Worm (Caenorhabditis elegans) whole organism, young adult: ENCODE results near the gene cdc-37.

ENCODE experiments used
- B0035.1 ChIP-seq: sonication (generic microtip); optimal IDR thresholded peaks from 2 replicates; lab custom pipeline; 2016; ENCODE audit warnings: missing genetic modification characterization, mild to moderate bottlenecking, missing compliant biosample characterization, missing genotype, missing genetic modification reagents
- B0261.1 ChIP-seq: sonication (generic microtip); optimal IDR thresholded peaks from 2 replicates; lab custom pipeline; 2016; ENCODE audit warnings: mild to moderate bottlenecking, missing genetic modification characterization, moderate library complexity, missing compliant biosample characterization
- B0336.3 ChIP-seq: fragments of 200-800 bp; sonication (Bioruptor generic); IDR thresholded peaks from 2 replicates; pipeline ENCODE4 v1.3.6; 2022; ENCODE audit warnings: missing genetic modification characterization, missing compliant biosample characterization
- F10E7.11 ChIP-seq: sonication (generic microtip); optimal IDR thresholded peaks from 2 replicates; lab custom pipeline; 2017; ENCODE audit warnings: mild to moderate bottlenecking, missing genetic modification characterization, moderate library complexity, missing compliant biosample characterization
- F39B2.1 ChIP-seq: fragments of 200-800 bp; sonication (Bioruptor generic); IDR thresholded peaks from 2 replicates; pipeline ENCODE4 v1.3.6; 2022; ENCODE audit warnings: missing genetic modification reagents, missing genetic modification characterization, missing compliant biosample characterization
- K12H6.12 ChIP-seq: fragments of 200-800 bp; sonication (Bioruptor generic); optimal IDR thresholded peaks from 2 replicates; lab custom pipeline; 2018; ENCODE audit warnings: mild to moderate bottlenecking, missing genetic modification characterization, missing compliant biosample characterization
- Y53G8AR.9 ChIP-seq: fragments of 200-800 bp; sonication (Bioruptor generic); conservative IDR thresholded peaks from 2 replicates; pipeline ENCODE4 v1.3.6; 2022; ENCODE audit warnings: missing genetic modification reagents, missing genetic modification characterization, missing compliant biosample characterization
- ama-1 ChIP-seq, 3 experiments: fragments of 150-350 bp in 1 of 3; sonication (generic microtip) in 2 of 3; optimal IDR thresholded peaks; 2 replicates each; lab custom pipeline; 2014 to 2018; ENCODE audit warnings: missing biosample characterization in 2 of 3, missing genetic modification characterization in 2 of 3, missing genetic modification reagents in 2 of 3
- attf-3 ChIP-seq: fragments of 200-800 bp; sonication (Bioruptor generic); conservative IDR thresholded peaks from 2 replicates; pipeline ENCODE4 v1.3.6; 2022; ENCODE audit warnings: missing genetic modification reagents, missing genetic modification characterization, missing compliant biosample characterization
- ceh-91 ChIP-seq: fragments of 200-800 bp; sonication (Bioruptor generic); IDR thresholded peaks from 2 replicates; pipeline ENCODE4 v1.3.6; 2022; ENCODE audit warnings: missing genetic modification reagents, missing genetic modification characterization, missing compliant biosample characterization
- chd-7 ChIP-seq: sonication (generic microtip); optimal IDR thresholded peaks from 2 replicates; lab custom pipeline; 2016; ENCODE audit warnings: mild to moderate bottlenecking, missing genetic modification characterization, moderate library complexity, missing compliant biosample characterization
- egl-18 ChIP-seq: fragments of 200-800 bp; sonication (Bioruptor generic); IDR thresholded peaks from 2 replicates; pipeline ENCODE4 v1.3.6; 2022; ENCODE audit warnings: missing genetic modification reagents, missing genetic modification characterization, missing compliant biosample characterization
- egrh-3 ChIP-seq: fragments of 200-800 bp; sonication (Bioruptor generic); IDR thresholded peaks from 2 replicates; pipeline ENCODE4 v1.3.6; 2022; ENCODE audit warnings: missing genetic modification reagents, missing genetic modification characterization, missing compliant biosample characterization
- ekl-4 ChIP-seq: fragments of 200-800 bp; sonication (Bioruptor generic); IDR thresholded peaks from 2 replicates; pipeline ENCODE4 v1.3.6; 2022; ENCODE audit warnings: missing genetic modification reagents, missing genetic modification characterization, missing compliant biosample characterization
- fkh-3 ChIP-seq: sonication (generic microtip); optimal IDR thresholded peaks from 2 replicates; lab custom pipeline; 2016; ENCODE audit warnings: mild to moderate bottlenecking, missing genetic modification characterization, missing compliant biosample characterization
- hmg-1.2 ChIP-seq: fragments of 200-800 bp; sonication (Bioruptor generic); IDR thresholded peaks from 2 replicates; pipeline ENCODE4 v1.3.6; 2022; ENCODE audit warnings: missing genetic modification reagents, missing genetic modification characterization, missing compliant biosample characterization
- hrde-1 ChIP-seq: sonication (generic microtip); optimal IDR thresholded peaks from 2 replicates; lab custom pipeline; 2016; ENCODE audit warnings: missing genetic modification characterization, mild to moderate bottlenecking, missing compliant biosample characterization, moderate library complexity, missing genotype, missing genetic modification reagents, borderline replicate concordance
- lin-26 ChIP-seq: fragments of 200-800 bp; sonication (Bioruptor generic); IDR thresholded peaks from 2 replicates; pipeline ENCODE4 v1.3.6; 2022; ENCODE audit warnings: missing genetic modification reagents, missing genetic modification characterization, missing compliant biosample characterization
- lsl-1 ChIP-seq: fragments of 200-800 bp; sonication (Bioruptor generic); optimal IDR thresholded peaks from 2 replicates; lab custom pipeline; 2018; ENCODE audit warnings: mild to moderate bottlenecking, missing genetic modification characterization, moderate library complexity, missing compliant biosample characterization
- lsy-27 ChIP-seq: sonication (generic microtip); optimal IDR thresholded peaks from 2 replicates; lab custom pipeline; 2017; ENCODE audit warnings: missing genetic modification characterization, mild to moderate bottlenecking, missing compliant biosample characterization, antibody characterized with exemption, missing genotype, borderline replicate concordance; ENCODE audit not compliant: insufficient read depth
- madf-6 ChIP-seq: fragments of 200-800 bp; sonication (Bioruptor generic); IDR thresholded peaks from 2 replicates; pipeline ENCODE4 v1.3.6; 2022; ENCODE audit warnings: missing genetic modification reagents, missing genetic modification characterization, missing compliant biosample characterization
- madf-8 ChIP-seq: fragments of 200-800 bp; sonication (Bioruptor generic); conservative IDR thresholded peaks from 2 replicates; pipeline ENCODE4 v1.3.6; 2022; ENCODE audit warnings: missing genetic modification reagents, missing genetic modification characterization, missing compliant biosample characterization
- mes-4 ChIP-seq: sonication (generic microtip); optimal IDR thresholded peaks from 2 replicates; lab custom pipeline; 2016; ENCODE audit warnings: missing genotype, missing genetic modification characterization, missing compliant biosample characterization
- nhr-120 ChIP-seq: fragments of 200-800 bp; sonication (Bioruptor generic); IDR thresholded peaks from 2 replicates; pipeline ENCODE4 v1.3.6; 2022; ENCODE audit warnings: missing genetic modification characterization, missing compliant biosample characterization
- nhr-90 ChIP-seq: sonication (generic microtip); optimal IDR thresholded peaks from 2 replicates; lab custom pipeline; 2016; ENCODE audit warnings: missing genotype, mild to moderate bottlenecking, missing genetic modification characterization, missing compliant biosample characterization
- rpc-1 ChIP-seq, 2 experiments: fragments of 150-350 bp in 1 of 2; sonication (generic microtip) in 1 of 2; optimal IDR thresholded peaks; 2 replicates each; lab custom pipeline; 2014 to 2018; ENCODE audit warnings: missing biosample characterization in 1 of 2, missing genetic modification characterization in 1 of 2, missing genetic modification reagents in 1 of 2, missing genotype in 1 of 2
- sea-2 ChIP-seq: fragments of 200-800 bp; sonication (Bioruptor generic); IDR thresholded peaks from 2 replicates; pipeline ENCODE4 v1.3.6; 2022; ENCODE audit warnings: missing genetic modification characterization, missing compliant biosample characterization
- snpc-1.1 ChIP-seq: sonication (generic microtip); optimal IDR thresholded peaks from 2 replicates; lab custom pipeline; 2017; ENCODE audit warnings: missing genetic modification characterization, mild to moderate bottlenecking, missing compliant biosample characterization, antibody characterized with exemption, moderate library complexity, missing genotype, missing genetic modification reagents; ENCODE audit not compliant: insufficient read depth
- snpc-1.3 ChIP-seq: sonication (generic microtip); optimal IDR thresholded peaks from 2 replicates; lab custom pipeline; 2017; ENCODE audit warnings: missing genetic modification characterization, mild to moderate bottlenecking, missing compliant biosample characterization, antibody characterized with exemption, moderate library complexity, missing genotype, missing genetic modification reagents; ENCODE audit not compliant: insufficient read depth
- snpc-3.4 ChIP-seq: sonication (generic microtip); optimal IDR thresholded peaks from 2 replicates; lab custom pipeline; 2017; ENCODE audit warnings: missing genetic modification characterization, mild to moderate bottlenecking, missing compliant biosample characterization, antibody characterized with exemption, moderate library complexity, missing genotype, missing genetic modification reagents
- somi-1 ChIP-seq: fragments of 200-800 bp; sonication (Bioruptor generic); optimal IDR thresholded peaks from 2 replicates; lab custom pipeline; 2018; ENCODE audit warnings: mild to moderate bottlenecking, missing genetic modification characterization, missing compliant biosample characterization
- unc-62 ChIP-seq: fragments of 150-350 bp; optimal IDR thresholded peaks from 2 replicates; lab custom pipeline; 2014; ENCODE audit warnings: missing biosample characterization, missing genetic modification reagents, missing genetic modification characterization
- zfh-2 ChIP-seq: fragments of 200-800 bp; sonication (Bioruptor generic); conservative IDR thresholded peaks from 2 replicates; pipeline ENCODE4 v1.3.6; 2022; ENCODE audit warnings: missing genetic modification reagents, missing genetic modification characterization, missing compliant biosample characterization
- ztf-28 ChIP-seq: fragments of 200-800 bp; sonication (Bioruptor generic); IDR thresholded peaks from 2 replicates; pipeline ENCODE4 v1.3.6; 2022; ENCODE audit warnings: missing genetic modification reagents, missing genetic modification characterization, missing compliant biosample characterization

The cdc-37 gene

DNA sequence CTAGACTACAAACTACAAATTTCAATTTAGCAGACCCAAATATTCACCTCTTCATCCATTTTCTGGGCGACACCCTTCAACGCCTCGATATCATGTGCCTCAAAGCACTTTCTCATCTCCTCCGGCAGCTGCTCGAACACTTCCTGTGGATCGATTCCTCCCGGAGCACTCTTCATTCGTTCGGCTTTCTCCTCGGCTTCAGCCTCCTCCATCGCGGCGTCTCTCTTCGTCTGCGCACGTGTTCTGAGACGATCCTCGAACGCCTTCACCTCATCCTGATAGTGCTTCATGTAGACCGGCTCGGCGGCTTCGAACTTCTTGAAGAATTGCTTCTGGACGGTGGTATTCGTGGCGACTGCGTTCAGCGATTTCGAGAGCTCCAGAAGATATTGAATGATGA is 1.6 kb downstream of the cdc-37 start:
- TF ChIP-seq Y53G8AR.9 (GFP tag; lab: Robert Waterston, UW) (no peak), lin-26 (GFP tag; lab: Robert Waterston, UW) (0 out of 2 replicates have a peak, but pooled peaks have one; percentile 3), egl-18 (GFP tag; lab: Robert Waterston, UW) (no peak), rpc-1 (optimal IDR thresholded peaks at IDR 0.05; lab: Kevin White, UChicago) (no peak), rpc-1 (tag; optimal IDR thresholded peaks at IDR 0.05; lab: Kevin White, UChicago) (no peak), madf-8 (GFP tag; lab: Robert Waterston, UW) (no peak), ceh-91 (no peak), B0035.1 (tag; lab: Kevin White, UChicago) (no peak), zfh-2 (peak; percentile 33; the same call in 1 of the 2 replicates), sea-2 (no peak), snpc-1.1 (tag; lab: Kevin White, UChicago) (no peak), B0336.3 (GFP tag; lab: Robert Waterston, UW) (no peak), chd-7 (tag; lab: Kevin White, UChicago) (no peak), unc-62 (GFP tag; lab: Kevin White, UChicago) (no peak), somi-1 (GFP tag; lab: Kevin White, UChicago) (no peak)

DNA sequence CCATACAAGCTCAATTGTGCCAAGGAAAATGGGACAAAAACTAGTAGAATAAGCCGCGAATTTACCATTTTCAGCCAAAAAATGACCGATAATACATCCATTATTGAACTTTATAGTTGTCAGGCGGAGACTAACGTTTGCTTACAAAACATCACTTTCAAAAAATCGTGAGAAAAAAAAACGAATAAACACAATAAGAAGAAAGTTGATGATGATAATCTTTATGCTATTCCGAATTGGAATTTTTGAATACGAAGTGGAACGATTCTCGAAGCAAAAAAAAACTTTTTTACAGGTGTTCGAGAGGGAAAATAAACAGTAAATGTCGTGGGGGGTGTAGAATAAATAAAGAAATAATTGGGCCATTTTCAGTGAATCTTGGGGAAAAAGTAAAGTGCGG is 2.8 kb downstream of the cdc-37 start, which contains the start of gene W08F4.7:
Gene W08F4.7 (minus strand): TSS at position 101 of the 400 bp plus-strand sequence.
- no peak for TF ChIP-seq K12H6.12 (tag; lab: Kevin White, UChicago)
- no peak for TF ChIP-seq B0261.1 (tag; lab: Kevin White, UChicago)
- 0 out of 2 replicates have a peak, but pooled peaks have one; percentile 1 for TF ChIP-seq madf-6 (GFP tag; lab: Robert Waterston, UW)
- TF ChIP-seq ama-1 (optimal IDR thresholded peaks at IDR 0.05; lab: Kevin White, UChicago) = no peak
- TF ChIP-seq ama-1 (GFP tag; optimal IDR thresholded peaks at IDR 0.05; lab: Kevin White, UChicago) = peak in 1 of 2 experiments; percentile 38
- TF ChIP-seq nhr-120 = no peak
- TF ChIP-seq hrde-1 (tag; lab: Kevin White, UChicago) = peak; percentile 42
- peak; percentile 48 for TF ChIP-seq snpc-1.3 (tag; lab: Kevin White, UChicago)
- no peak for TF ChIP-seq egrh-3 (GFP tag; lab: Robert Waterston, UW)
- TF ChIP-seq nhr-90 (tag; lab: Kevin White, UChicago) = no peak
- no peak for TF ChIP-seq lsy-27 (tag; lab: Kevin White, UChicago)
- no peak for TF ChIP-seq Y53G8AR.9 (GFP tag; lab: Robert Waterston, UW)
- no peak for TF ChIP-seq F39B2.1 (GFP tag; lab: Robert Waterston, UW)
- TF ChIP-seq fkh-3 = no peak
- no peak for TF ChIP-seq snpc-1.1 (tag; lab: Kevin White, UChicago)
- no peak for TF ChIP-seq lsl-1
- 0 out of 2 replicates have a peak, but pooled peaks have one; percentile 12 for TF ChIP-seq ekl-4 (GFP tag; lab: Robert Waterston, UW)
- TF ChIP-seq mes-4 = no peak
- TF ChIP-seq hmg-1.2 (GFP tag; lab: Robert Waterston, UW) = no peak
- TF ChIP-seq B0336.3 (GFP tag; lab: Robert Waterston, UW) = peak; percentile 26; the same call in 1 of the 2 replicates
- no peak for TF ChIP-seq unc-62 (GFP tag; lab: Kevin White, UChicago)
- TF ChIP-seq somi-1 (GFP tag; lab: Kevin White, UChicago) = no peak
- peak; percentile 30 for TF ChIP-seq snpc-3.4 (tag; lab: Kevin White, UChicago)

DNA sequence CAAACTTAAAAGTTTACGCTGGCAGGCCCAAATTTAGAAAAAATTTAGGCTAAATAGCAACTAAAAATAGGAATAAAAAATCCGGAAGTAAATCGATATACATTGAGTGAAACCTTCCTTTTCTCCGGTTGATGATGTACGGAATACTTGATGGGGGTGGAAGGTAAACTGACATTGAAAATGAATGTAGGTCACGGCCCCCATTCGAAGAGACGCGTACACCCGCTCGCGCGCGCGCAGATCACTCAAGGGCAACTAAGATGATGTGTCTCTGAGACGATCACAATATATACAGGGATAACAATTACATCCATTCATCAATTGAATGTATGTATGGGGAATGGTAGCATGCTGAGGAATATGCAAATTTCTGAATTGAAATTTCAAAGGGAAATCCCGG is 6.3 kb downstream of the cdc-37 start:
- TF ChIP-seq nhr-90 (tag; lab: Kevin White, UChicago) (no peak), mes-4 (no peak), F10E7.11 (no peak), ztf-28 (GFP tag; lab: Robert Waterston, UW) (no peak), attf-3 (no peak)
